Fruit fly (Drosophila melanogaster) whole organism, embryonic: ENCODE measurements around the gene Cisd2.

Experiments used
- Abd-B ChIP-seq: fragments of 200-800 bp; sonication (Bioruptor generic); optimal IDR thresholded peaks from 2 replicates; lab custom pipeline; 2018; ENCODE audit warnings: missing biosample characterization, mild to moderate bottlenecking, missing genetic modification characterization, moderate library complexity
- Atf3 ChIP-seq: fragments of 200-800 bp; sonication (Bioruptor generic); optimal IDR thresholded peaks from 3 replicates; lab custom pipeline; 2016; ENCODE audit warnings: missing biosample characterization, missing genetic modification characterization
- Atf6 ChIP-seq: fragments of 200-800 bp; sonication (Bioruptor generic); IDR thresholded peaks from 2 replicates; pipeline ENCODE4 v1.3.6; 2022; ENCODE audit warnings: missing biosample characterization, missing genetic modification characterization
- Bgb ChIP-seq: fragments of 200-800 bp; sonication (Bioruptor generic); IDR thresholded peaks from 2 replicates; pipeline ENCODE4 v1.3.6; 2022; ENCODE audit warnings: missing biosample characterization, missing genetic modification characterization; ENCODE audit not compliant: partially characterized antibody
- CG10321 ChIP-seq: fragments of 200-800 bp; sonication (Bioruptor generic); IDR thresholded peaks from 2 replicates; pipeline ENCODE4 v1.3.6; 2022; ENCODE audit warnings: missing biosample characterization, missing genetic modification characterization
- CG11247 ChIP-seq: fragments of 200-800 bp; sonication (Bioruptor generic); IDR thresholded peaks from 2 replicates; pipeline ENCODE4 v1.3.6; 2022; ENCODE audit warnings: missing biosample characterization, missing genetic modification characterization
- CG12219 ChIP-seq: fragments of 200-800 bp; sonication (Bioruptor generic); optimal IDR thresholded peaks from 3 replicates; lab custom pipeline; 2018; ENCODE audit warnings: missing biosample characterization, mild to moderate bottlenecking, missing genetic modification characterization
- CG15073 ChIP-seq: fragments of 200-800 bp; sonication (Bioruptor generic); optimal IDR thresholded peaks from 2 replicates; lab custom pipeline; 2016; ENCODE audit warnings: missing biosample characterization, missing genetic modification characterization
- CG1603 ChIP-seq: fragments of 200-800 bp; sonication (Bioruptor generic); optimal IDR thresholded peaks from 2 replicates; lab custom pipeline; 2019; ENCODE audit warnings: missing biosample characterization, mild to moderate bottlenecking, missing genetic modification characterization, moderate library complexity
- CG17361 ChIP-seq: fragments of 200-800 bp; sonication (Bioruptor generic); IDR thresholded peaks from 3 replicates; pipeline ENCODE4 v1.3.6; 2022; ENCODE audit warnings: missing biosample characterization, missing genetic modification characterization
- CG17912 ChIP-seq: fragments of 200-800 bp; sonication (Bioruptor generic); optimal IDR thresholded peaks from 2 replicates; lab custom pipeline; 2018; ENCODE audit warnings: missing biosample characterization, mild to moderate bottlenecking, missing genetic modification characterization
- CG1792 ChIP-seq: fragments of 200-800 bp; sonication (Bioruptor generic); optimal IDR thresholded peaks from 2 replicates; lab custom pipeline; 2016; ENCODE audit warnings: missing biosample characterization, missing genetic modification characterization
- CG2120 ChIP-seq: fragments of 200-800 bp; sonication (Bioruptor generic); optimal IDR thresholded peaks from 3 replicates; lab custom pipeline; 2016; ENCODE audit warnings: missing biosample characterization, missing genetic modification characterization
- CG42726 ChIP-seq: fragments of 200-800 bp; sonication (Bioruptor generic); IDR thresholded peaks from 2 replicates; pipeline ENCODE4 v1.3.6; 2022; ENCODE audit warnings: missing biosample characterization, missing genetic modification characterization; ENCODE audit not compliant: partially characterized antibody
- CG4282 ChIP-seq: fragments of 200-800 bp; sonication (Bioruptor generic); optimal IDR thresholded peaks from 2 replicates; lab custom pipeline; 2016; ENCODE audit warnings: missing biosample characterization, missing genetic modification characterization
- CG4360 ChIP-seq: fragments of 200-800 bp; sonication (Bioruptor generic); IDR thresholded peaks from 2 replicates; pipeline ENCODE4 v1.3.6; 2022; ENCODE audit warnings: missing biosample characterization, missing genetic modification characterization
- CG4404 ChIP-seq: fragments of 200-800 bp; sonication (Bioruptor generic); IDR thresholded peaks from 2 replicates; pipeline ENCODE4 v1.3.6; 2022; ENCODE audit warnings: missing biosample characterization, missing genetic modification characterization
- CG5245 ChIP-seq: fragments of 200-800 bp; sonication (Bioruptor generic); optimal IDR thresholded peaks from 3 replicates; lab custom pipeline; 2016; ENCODE audit warnings: missing biosample characterization, missing genetic modification characterization
- CG6254 ChIP-seq: fragments of 200-800 bp; sonication (Bioruptor generic); optimal IDR thresholded peaks from 3 replicates; lab custom pipeline; 2017; ENCODE audit warnings: mild to moderate bottlenecking, missing biosample characterization, missing genetic modification reagents, missing genetic modification characterization
- CG7556 ChIP-seq: fragments of 200-800 bp; sonication (Bioruptor generic); optimal IDR thresholded peaks from 2 replicates; lab custom pipeline; 2017; ENCODE audit warnings: missing biosample characterization, mild to moderate bottlenecking, missing genetic modification characterization
- CG7928 ChIP-seq: fragments of 200-800 bp; sonication (Bioruptor generic); optimal IDR thresholded peaks from 2 replicates; lab custom pipeline; 2017; ENCODE audit warnings: missing biosample characterization, mild to moderate bottlenecking, missing genetic modification characterization
- CHES-1-like ChIP-seq: fragments of 200-800 bp; sonication (Bioruptor generic); optimal IDR thresholded peaks from 2 replicates; lab custom pipeline; 2016; ENCODE audit warnings: missing biosample characterization, missing genetic modification characterization
- Fer3 ChIP-seq: fragments of 200-800 bp; sonication (Bioruptor generic); optimal IDR thresholded peaks from 2 replicates; lab custom pipeline; 2018; ENCODE audit warnings: missing biosample characterization, mild to moderate bottlenecking, missing genetic modification characterization, moderate library complexity
- Hmr ChIP-seq: fragments of 200-800 bp; sonication (Bioruptor generic); optimal IDR thresholded peaks from 3 replicates; lab custom pipeline; 2017; ENCODE audit warnings: mild to moderate bottlenecking, missing biosample characterization, missing genetic modification reagents, missing genetic modification characterization
- Mad ChIP-seq: fragments of 200-800 bp; sonication (Bioruptor generic); optimal IDR thresholded peaks from 2 replicates; lab custom pipeline; 2016; ENCODE audit warnings: missing biosample characterization, missing genetic modification characterization
- Nf-YB ChIP-seq: fragments of 200-800 bp; sonication (Bioruptor generic); optimal IDR thresholded peaks from 3 replicates; lab custom pipeline; 2019; ENCODE audit warnings: missing biosample characterization, mild to moderate bottlenecking, missing genetic modification characterization, moderate library complexity
- PHDP ChIP-seq: fragments of 200-800 bp; sonication (Bioruptor generic); optimal IDR thresholded peaks from 3 replicates; lab custom pipeline; 2018; ENCODE audit warnings: missing biosample characterization, mild to moderate bottlenecking, missing genetic modification characterization, moderate library complexity
- ap ChIP-seq: fragments of 200-800 bp; sonication (Bioruptor generic); IDR thresholded peaks from 2 replicates; pipeline ENCODE4 v1.3.6; 2022; ENCODE audit warnings: missing biosample characterization, missing genetic modification characterization
- ase ChIP-seq: fragments of 200-800 bp; sonication (Bioruptor generic); IDR thresholded peaks from 3 replicates; pipeline ENCODE4 v1.3.6; 2022; ENCODE audit warnings: missing biosample characterization, missing genetic modification characterization
- ato ChIP-seq: fragments of 200-800 bp; sonication (Bioruptor generic); IDR thresholded peaks from 2 replicates; pipeline ENCODE4 v1.3.6; 2022; ENCODE audit warnings: missing biosample characterization, missing genetic modification characterization; ENCODE audit not compliant: partially characterized antibody
- caup ChIP-seq: fragments of 200-800 bp; sonication (Bioruptor generic); optimal IDR thresholded peaks from 3 replicates; lab custom pipeline; 2017; ENCODE audit warnings: missing biosample characterization, mild to moderate bottlenecking, missing genetic modification characterization, moderate library complexity; ENCODE audit not compliant: severe bottlenecking
- crc ChIP-seq: fragments of 200-800 bp; sonication (Bioruptor generic); optimal IDR thresholded peaks from 2 replicates; lab custom pipeline; 2016; ENCODE audit warnings: missing biosample characterization, missing genetic modification characterization
- cwo ChIP-seq: fragments of 200-800 bp; sonication (Bioruptor generic); optimal IDR thresholded peaks from 3 replicates; lab custom pipeline; 2017; ENCODE audit warnings: missing biosample characterization, missing genetic modification characterization, mild to moderate bottlenecking, moderate library complexity, missing genetic modification reagents
- dimm ChIP-seq: fragments of 200-800 bp; sonication (Bioruptor generic); IDR thresholded peaks from 2 replicates; pipeline ENCODE4 v1.3.6; 2022; ENCODE audit warnings: missing biosample characterization, missing genetic modification characterization
- dm ChIP-seq: fragments of 200-800 bp; sonication (Bioruptor generic); optimal IDR thresholded peaks from 3 replicates; lab custom pipeline; 2016; ENCODE audit warnings: missing biosample characterization, missing genetic modification characterization
- dysf ChIP-seq: fragments of 200-800 bp; sonication (Bioruptor generic); IDR thresholded peaks from 3 replicates; pipeline ENCODE4 v1.3.6; 2022; ENCODE audit warnings: missing biosample characterization, missing genetic modification characterization
- exex ChIP-seq: fragments of 200-800 bp; sonication (Bioruptor generic); optimal IDR thresholded peaks from 4 replicates; lab custom pipeline; 2018; ENCODE audit warnings: missing biosample characterization, mild to moderate bottlenecking, missing genetic modification characterization, moderate library complexity
- fu2 ChIP-seq: fragments of 200-800 bp; sonication (Bioruptor generic); optimal IDR thresholded peaks from 2 replicates; lab custom pipeline; 2016; ENCODE audit warnings: missing biosample characterization, missing genetic modification characterization
- gcm2 ChIP-seq: fragments of 200-800 bp; sonication (Bioruptor generic); optimal IDR thresholded peaks from 2 replicates; lab custom pipeline; 2016; ENCODE audit warnings: missing biosample characterization, missing genetic modification characterization
- grn ChIP-seq: fragments of 200-800 bp; sonication (Bioruptor generic); optimal IDR thresholded peaks from 3 replicates; lab custom pipeline; 2017; ENCODE audit warnings: missing biosample characterization, missing genetic modification characterization
- hth ChIP-seq: fragments of >200 bp; optimal IDR thresholded peaks from 2 replicates; lab custom pipeline; 2017; ENCODE audit warnings: inconsistent platforms
- knrl ChIP-seq: fragments of 200-800 bp; sonication (Bioruptor generic); IDR thresholded peaks from 3 replicates; pipeline ENCODE4 v1.3.6; 2022; ENCODE audit warnings: missing biosample characterization, missing genetic modification characterization; ENCODE audit not compliant: partially characterized antibody
- lov ChIP-seq, 2 experiments: fragments of 200-800 bp in 1 of 2; fragments of >200 bp in 1 of 2; sonication (Bioruptor generic) in 1 of 2; IDR thresholded peaks in 1 of 2; optimal IDR thresholded peaks in 1 of 2; 2 replicates in 1 of 2; 3 replicates in 1 of 2; pipeline versions ENCODE4 v1.3.6 to Lab custom; 2017 to 2022; ENCODE audit warnings: missing biosample characterization in 1 of 2, missing genetic modification characterization in 1 of 2
- pros ChIP-seq: fragments of 200-800 bp; sonication (Bioruptor generic); optimal IDR thresholded peaks from 3 replicates; lab custom pipeline; 2019; ENCODE audit warnings: missing biosample characterization, mild to moderate bottlenecking, missing genetic modification characterization, moderate library complexity
- pum ChIP-seq: fragments of 200-800 bp; sonication (Bioruptor generic); optimal IDR thresholded peaks from 2 replicates; lab custom pipeline; 2016; ENCODE audit warnings: missing biosample characterization, missing genetic modification characterization
- sim ChIP-seq: fragments of 200-800 bp; sonication (Bioruptor generic); IDR thresholded peaks from 2 replicates; pipeline ENCODE4 v1.3.6; 2022; ENCODE audit warnings: missing biosample characterization, missing genetic modification characterization
- so ChIP-seq: fragments of 200-800 bp; sonication (Bioruptor generic); IDR thresholded peaks from 3 replicates; pipeline ENCODE4 v1.3.6; 2022; ENCODE audit warnings: missing biosample characterization, missing genetic modification characterization
- sob ChIP-seq: fragments of 200-800 bp; sonication (Bioruptor generic); IDR thresholded peaks from 2 replicates; pipeline ENCODE4 v1.3.6; 2022; ENCODE audit warnings: missing biosample characterization, missing genetic modification characterization
- stc ChIP-seq: fragments of 200-800 bp; sonication (Bioruptor generic); IDR thresholded peaks from 2 replicates; pipeline ENCODE4 v1.3.6; 2022; ENCODE audit warnings: missing biosample characterization, missing genetic modification characterization
- stwl ChIP-seq: fragments of 200-800 bp; sonication (Bioruptor generic); optimal IDR thresholded peaks from 3 replicates; lab custom pipeline; 2018; ENCODE audit warnings: missing biosample characterization, mild to moderate bottlenecking, missing genetic modification characterization, moderate library complexity

Gene Cisd2

DNA sequence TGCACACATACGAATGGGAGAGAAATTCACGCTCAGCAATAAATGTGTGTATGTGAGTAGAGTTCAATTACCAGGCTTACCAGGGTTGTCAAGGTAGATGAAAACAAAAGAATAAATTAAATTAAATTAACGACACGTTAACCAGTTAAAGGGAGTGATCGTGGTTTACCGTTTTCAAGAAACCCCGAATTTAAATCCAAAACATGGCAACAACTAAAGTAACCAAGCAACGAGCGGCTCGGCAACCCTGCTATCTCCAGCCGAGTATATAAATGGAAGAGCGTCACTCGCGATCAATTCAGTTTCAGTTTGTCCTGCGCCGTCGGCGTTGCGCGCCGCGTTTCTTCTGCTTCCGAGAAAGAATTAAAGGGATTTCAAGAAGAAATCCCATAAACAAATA, 9.0 kb downstream of the Cisd2 start (continued):
- TF ChIP-seq exex = peak; percentile 95
- no peak for TF ChIP-seq lov (optimal IDR thresholded peaks at IDR 0.05; lab: Kevin White, UChicago)
- TF ChIP-seq lov (GFP tag; IDR thresholded peaks at IDR 0.05; lab: Robert Waterston, UW) = peak; percentile 100
- TF ChIP-seq ase (GFP tag; lab: Robert Waterston, UW) = peak; percentile 99
- TF ChIP-seq CG7928 (GFP tag; lab: Kevin White, UChicago) = peak; percentile 86
- 0 out of 2 replicates have a peak, but pooled peaks have one; percentile 60 for TF ChIP-seq Bgb
- peak; percentile 99 for TF ChIP-seq Mad (GFP tag; lab: Kevin White, UChicago)
- TF ChIP-seq caup (GFP tag; lab: Kevin White, UChicago) = peak; percentile 99
- peak; percentile 98 for TF ChIP-seq CG4282 (GFP tag; lab: Kevin White, UChicago)
- TF ChIP-seq Nf-YB (GFP tag; lab: Kevin White, UChicago) = peak; percentile 91
- peak; percentile 92 for TF ChIP-seq CG15073 (GFP tag; lab: Kevin White, UChicago)
- peak; percentile 68 for TF ChIP-seq pros (GFP tag; lab: Kevin White, UChicago)
- peak; percentile 99 for TF ChIP-seq Hmr (GFP tag; lab: Kevin White, UChicago)
- TF ChIP-seq CG7556 (GFP tag; lab: Kevin White, UChicago) = peak; percentile 99
- TF ChIP-seq pum (GFP tag; lab: Kevin White, UChicago) = peak; percentile 99
- peak; percentile 98 for TF ChIP-seq CG4404 (GFP tag; lab: Robert Waterston, UW)
- TF ChIP-seq ap (GFP tag; lab: Robert Waterston, UW) = peak; percentile 99
- peak; percentile 98 for TF ChIP-seq CG1792
- peak; percentile 99 for TF ChIP-seq sim (GFP tag; lab: Robert Waterston, UW)
- peak; percentile 99 for TF ChIP-seq crc (GFP tag; lab: Kevin White, UChicago)
- TF ChIP-seq CG17912 (GFP tag; lab: Kevin White, UChicago) = peak; percentile 99
- peak; percentile 99 for TF ChIP-seq stc (GFP tag; lab: Robert Waterston, UW)
- peak; percentile 98 for TF ChIP-seq Abd-B (GFP tag; lab: Kevin White, UChicago)
- TF ChIP-seq fu2 (GFP tag; lab: Kevin White, UChicago) = peak; percentile 97
- TF ChIP-seq PHDP (tag; lab: Kevin White, UChicago) = peak; percentile 99
- TF ChIP-seq dm = peak; percentile 98
- TF ChIP-seq hth (lab: Kevin White, UChicago) = no peak
- no peak for TF ChIP-seq knrl
- peak; percentile 99 for TF ChIP-seq CG2120
- peak; percentile 99 for TF ChIP-seq CG11247 (GFP tag; lab: Robert Waterston, UW)
- peak; percentile 22; the same call in 1 of the 2 replicates for TF ChIP-seq ato (GFP tag; lab: Robert Waterston, UW)
- TF ChIP-seq cwo = peak; percentile 98
- peak; percentile 99 for TF ChIP-seq CHES-1-like (GFP tag; lab: Kevin White, UChicago)
- TF ChIP-seq CG1603 (tag; lab: Kevin White, UChicago) = peak; percentile 96
- peak; percentile 90 for TF ChIP-seq CG10321 (GFP tag; lab: Robert Waterston, UW)
- TF ChIP-seq stwl (tag; lab: Kevin White, UChicago) = peak; percentile 97
- TF ChIP-seq so (GFP tag; lab: Robert Waterston, UW) = peak; percentile 100
- peak; percentile 98 for TF ChIP-seq gcm2 (GFP tag; lab: Kevin White, UChicago)
- peak; percentile 99 for TF ChIP-seq CG12219
- TF ChIP-seq Fer3 = peak; percentile 99
- peak; percentile 97 for TF ChIP-seq dimm (GFP tag; lab: Robert Waterston, UW)
- TF ChIP-seq CG5245 (GFP tag; lab: Kevin White, UChicago) = peak; percentile 99
- TF ChIP-seq CG17361 (GFP tag; lab: Robert Waterston, UW) = peak; percentile 98
- peak; percentile 98 for TF ChIP-seq Atf3
- peak; percentile 94 for TF ChIP-seq CG4360 (GFP tag; lab: Robert Waterston, UW)
- TF ChIP-seq CG42726 (GFP tag; lab: Robert Waterston, UW) = peak; percentile 27; the same call in 1 of the 2 replicates
- peak; percentile 99 for TF ChIP-seq dysf (GFP tag; lab: Robert Waterston, UW)
- peak; percentile 98 for TF ChIP-seq CG6254
- peak; percentile 94 for TF ChIP-seq grn (GFP tag; lab: Kevin White, UChicago)
- TF ChIP-seq Atf6 (GFP tag; lab: Robert Waterston, UW) = peak; percentile 99
- TF ChIP-seq sob (GFP tag; lab: Robert Waterston, UW) = peak; percentile 99
